Worm (Caenorhabditis elegans) whole organism, late embryonic: ENCODE measurements around the gene ceh-19.

Experiments
- C08G9.2 ChIP-seq: sonication (generic microtip); optimal IDR thresholded peaks from 2 replicates; lab custom pipeline; 2016; ENCODE audit warnings: mild to moderate bottlenecking, missing genetic modification characterization, moderate library complexity, missing compliant biosample characterization
- F13H6.1 ChIP-seq: sonication (generic microtip); optimal IDR thresholded peaks from 2 replicates; lab custom pipeline; 2016; ENCODE audit warnings: missing genetic modification characterization, missing compliant biosample characterization
- K09A11.1 ChIP-seq: sonication (generic microtip); optimal IDR thresholded peaks from 2 replicates; lab custom pipeline; 2017; ENCODE audit warnings: antibody characterized with exemption, mild to moderate bottlenecking, missing genetic modification characterization, missing compliant biosample characterization; ENCODE audit not compliant: insufficient read depth
- ama-1 ChIP-seq: fragments of 150-350 bp; optimal IDR thresholded peaks from 2 replicates; lab custom pipeline; 2014
- ceh-14 ChIP-seq: sonication (generic microtip); optimal IDR thresholded peaks from 2 replicates; lab custom pipeline; 2016; ENCODE audit warnings: missing genotype, missing genetic modification characterization, missing compliant biosample characterization
- ceh-19 ChIP-seq: fragments of 200-800 bp; sonication (Bioruptor generic); optimal IDR thresholded peaks from 2 replicates; lab custom pipeline; 2018; ENCODE audit warnings: mild to moderate bottlenecking, missing genetic modification characterization, missing compliant biosample characterization
- ceh-22 ChIP-seq: sonication (generic microtip); optimal IDR thresholded peaks from 2 replicates; lab custom pipeline; 2017; ENCODE audit warnings: missing biosample characterization, missing genetic modification characterization
- ceh-48 ChIP-seq: sonication (generic microtip); optimal IDR thresholded peaks from 2 replicates; lab custom pipeline; 2016; ENCODE audit warnings: missing genetic modification characterization, inconsistent platforms, missing compliant biosample characterization
- ceh-6 ChIP-seq: fragments of 200-800 bp; sonication (Bioruptor generic); optimal IDR thresholded peaks from 2 replicates; lab custom pipeline; 2018; ENCODE audit warnings: mild to moderate bottlenecking, missing genetic modification characterization, missing compliant biosample characterization
- ceh-9 ChIP-seq: sonication (generic microtip); optimal IDR thresholded peaks from 2 replicates; lab custom pipeline; 2016; ENCODE audit warnings: mild to moderate bottlenecking, missing genetic modification characterization, inconsistent platforms, missing compliant biosample characterization
- che-1 ChIP-seq: sonication (generic microtip); optimal IDR thresholded peaks from 2 replicates; lab custom pipeline; 2016; ENCODE audit warnings: mild to moderate bottlenecking, missing genetic modification characterization, missing compliant biosample characterization
- dmd-4 ChIP-seq: sonication (generic microtip); optimal IDR thresholded peaks from 2 replicates; lab custom pipeline; 2016; ENCODE audit warnings: borderline replicate concordance, missing genetic modification characterization, missing compliant biosample characterization
- dve-1 ChIP-seq: sonication (generic microtip); optimal IDR thresholded peaks from 2 replicates; lab custom pipeline; 2017; ENCODE audit warnings: antibody characterized with exemption, mild to moderate bottlenecking, missing genetic modification characterization, missing compliant biosample characterization
- elt-4 ChIP-seq: sonication (generic microtip); optimal IDR thresholded peaks from 2 replicates; lab custom pipeline; 2016; ENCODE audit warnings: missing genetic modification characterization, missing compliant biosample characterization
- ets-4 ChIP-seq: sonication (generic microtip); optimal IDR thresholded peaks from 2 replicates; lab custom pipeline; 2016; ENCODE audit warnings: missing genetic modification characterization, missing compliant biosample characterization
- fax-1 ChIP-seq: sonication (generic microtip); optimal IDR thresholded peaks from 2 replicates; lab custom pipeline; 2016; ENCODE audit warnings: missing genotype, missing genetic modification characterization, missing compliant biosample characterization
- fkh-6 ChIP-seq: sonication (generic microtip); optimal IDR thresholded peaks from 2 replicates; lab custom pipeline; 2016; ENCODE audit warnings: missing genetic modification characterization, missing compliant biosample characterization
- gmeb-2 ChIP-seq: sonication (generic microtip); optimal IDR thresholded peaks from 2 replicates; lab custom pipeline; 2016; ENCODE audit warnings: missing genetic modification characterization, inconsistent platforms, missing compliant biosample characterization
- hlh-30 ChIP-seq: sonication (generic microtip); optimal IDR thresholded peaks from 2 replicates; lab custom pipeline; 2017; ENCODE audit warnings: antibody characterized with exemption, missing genetic modification characterization, missing compliant biosample characterization; ENCODE audit not compliant: insufficient read depth
- hlh-6 ChIP-seq: sonication (generic microtip); optimal IDR thresholded peaks from 2 replicates; lab custom pipeline; 2016; ENCODE audit warnings: missing genotype, missing genetic modification characterization, missing compliant biosample characterization
- hlh-8 ChIP-seq: sonication (generic microtip); optimal IDR thresholded peaks from 2 replicates; lab custom pipeline; 2016; ENCODE audit warnings: missing genotype, missing genetic modification characterization, missing compliant biosample characterization
- madf-2 ChIP-seq: sonication (generic microtip); optimal IDR thresholded peaks from 2 replicates; lab custom pipeline; 2017; ENCODE audit warnings: missing genetic modification characterization, missing compliant biosample characterization
- npax-4 ChIP-seq: sonication (generic microtip); optimal IDR thresholded peaks from 2 replicates; lab custom pipeline; 2016; ENCODE audit warnings: missing genetic modification characterization, missing compliant biosample characterization
- pag-3 ChIP-seq: sonication (generic microtip); optimal IDR thresholded peaks from 2 replicates; lab custom pipeline; 2016; ENCODE audit warnings: missing compliant biosample characterization, missing genetic modification characterization, borderline replicate concordance
- ref-2 ChIP-seq: sonication (generic microtip); optimal IDR thresholded peaks from 2 replicates; lab custom pipeline; 2016; ENCODE audit warnings: missing genetic modification characterization, missing compliant biosample characterization
- rnt-1 ChIP-seq: sonication (generic microtip); optimal IDR thresholded peaks from 2 replicates; lab custom pipeline; 2016; ENCODE audit warnings: missing genetic modification characterization, missing compliant biosample characterization
- sox-2 ChIP-seq: fragments of 200-800 bp; sonication (Bioruptor generic); IDR thresholded peaks from 2 replicates; pipeline ENCODE4 v1.3.6; 2022; ENCODE audit warnings: missing genetic modification reagents, missing genetic modification characterization, missing compliant biosample characterization
- sox-4 ChIP-seq: sonication (generic microtip); optimal IDR thresholded peaks from 2 replicates; lab custom pipeline; 2017; ENCODE audit warnings: mild to moderate bottlenecking, missing genetic modification characterization, inconsistent platforms, missing compliant biosample characterization
- tbx-2 ChIP-seq: sonication (generic microtip); optimal IDR thresholded peaks from 2 replicates; lab custom pipeline; 2016; ENCODE audit warnings: missing genetic modification characterization, missing compliant biosample characterization
- ttx-3 ChIP-seq: sonication (generic microtip); optimal IDR thresholded peaks from 2 replicates; lab custom pipeline; 2016; ENCODE audit warnings: missing genetic modification reagents, missing genetic modification characterization, missing compliant biosample characterization
- unc-55 ChIP-seq: sonication (generic microtip); optimal IDR thresholded peaks from 2 replicates; lab custom pipeline; 2017; ENCODE audit warnings: missing biosample characterization, missing genetic modification reagents, missing genetic modification characterization
- unc-86 ChIP-seq: sonication (generic microtip); optimal IDR thresholded peaks from 2 replicates; lab custom pipeline; 2016; ENCODE audit warnings: missing genetic modification characterization, missing compliant biosample characterization

ceh-19 gene

ce11 chrIV:7967006-7967405, 11.3 kb upstream of the ceh-19 start, which contains the start of gene F57H12.5:
Gene F57H12.5 (plus strand): TSS chrIV:7967306.
- no peak for TF ChIP-seq tbx-2 (tag; lab: Kevin White, UChicago)
- TF ChIP-seq ceh-6 (GFP tag; lab: Kevin White, UChicago) = no peak
- no peak for TF ChIP-seq rnt-1 (tag; lab: Kevin White, UChicago)
- no peak for TF ChIP-seq elt-4 (tag; lab: Kevin White, UChicago)
- no peak for TF ChIP-seq dve-1 (tag; lab: Kevin White, UChicago)
- no peak for TF ChIP-seq ref-2 (tag; lab: Kevin White, UChicago)
- no peak for TF ChIP-seq sox-4 (tag; lab: Kevin White, UChicago)
- TF ChIP-seq sox-2 = no peak
- TF ChIP-seq hlh-8 (tag; lab: Kevin White, UChicago) = no peak
- TF ChIP-seq hlh-6 = no peak

ce11 chrIV:7961889-7962342, 6.2 kb upstream of the ceh-19 start:
- TF ChIP-seq ceh-19 (GFP tag; lab: Kevin White, UChicago) = no peak
- no peak for TF ChIP-seq hlh-30 (tag; lab: Kevin White, UChicago)
- TF ChIP-seq hlh-6 = no peak
- no peak for TF ChIP-seq C08G9.2
- TF ChIP-seq ceh-6 (GFP tag; lab: Kevin White, UChicago) = no peak
- no peak for TF ChIP-seq dmd-4 (tag; lab: Kevin White, UChicago)
- TF ChIP-seq npax-4 (tag; lab: Kevin White, UChicago) = no peak
- TF ChIP-seq F13H6.1 = no peak
- TF ChIP-seq ceh-48 = no peak
- TF ChIP-seq gmeb-2 = no peak
- no peak for TF ChIP-seq ceh-9
- TF ChIP-seq ets-4 (tag; lab: Kevin White, UChicago) = no peak
- no peak for TF ChIP-seq madf-2 (tag; lab: Kevin White, UChicago)
- TF ChIP-seq pag-3 (tag; lab: Kevin White, UChicago) = no peak
- no peak for TF ChIP-seq K09A11.1
- TF ChIP-seq fkh-6 (tag; lab: Kevin White, UChicago) = no peak
- TF ChIP-seq fax-1 (tag; lab: Kevin White, UChicago) = no peak

ce11 chrIV:7958092-7958491, 2.3 kb upstream of the ceh-19 start:
- no peak for TF ChIP-seq hlh-8 (tag; lab: Kevin White, UChicago)
- TF ChIP-seq unc-55 (GFP tag; lab: Kevin White, UChicago) = no peak
- TF ChIP-seq pag-3 (tag; lab: Kevin White, UChicago) = no peak
- TF ChIP-seq ceh-6 (GFP tag; lab: Kevin White, UChicago) = no peak
- TF ChIP-seq unc-86 (tag; lab: Kevin White, UChicago) = no peak
- TF ChIP-seq fkh-6 (tag; lab: Kevin White, UChicago) = no peak
- TF ChIP-seq elt-4 (tag; lab: Kevin White, UChicago) = no peak
- TF ChIP-seq K09A11.1 = no peak
- no peak for TF ChIP-seq che-1 (tag; lab: Kevin White, UChicago)
- no peak for TF ChIP-seq sox-2
- TF ChIP-seq ceh-48 = no peak
- TF ChIP-seq, all 69 proteins: peak for 0

- TF ChIP-seq ttx-3 (no peak), hlh-8 (tag; lab: Kevin White, UChicago) (no peak), npax-4 (tag; lab: Kevin White, UChicago) (no peak), fkh-6 (tag; lab: Kevin White, UChicago) (no peak), F13H6.1 (no peak), ama-1 (lab: Kevin White, UChicago) (no peak), tbx-2 (tag; lab: Kevin White, UChicago) (no peak), ceh-22 (tag; lab: Kevin White, UChicago) (no peak), gmeb-2 (no peak), ceh-14 (tag; lab: Kevin White, UChicago) (no peak), ceh-9 (no peak), hlh-30 (tag; lab: Kevin White, UChicago) (no peak), C08G9.2 (no peak)
These were observed 1.8 kb upstream of the ceh-19 start, which contains the start of gene frpr-10 for ce11 chrIV:7957504-7957903. Gene frpr-10 (plus strand): TSS chrIV:7957804.
